Worm (Caenorhabditis elegans): ENCODE measurements around the gene tub-1.

ce11 chrII:8130792-8131191, 26.0 kb downstream of the tub-1 start:
- no peak for TF ChIP-seq nhr-28 (tag; optimal IDR thresholded peaks at IDR 0.05)
- no peak for TF ChIP-seq snpc-4 (tag; optimal IDR thresholded peaks at IDR 0.05)
